Worm (Caenorhabditis elegans) whole organism, late embryonic: ENCODE measurements around the gene Y41E3.6.

Experiments used
- C08G9.2 ChIP-seq: sonication (generic microtip); optimal IDR thresholded peaks from 2 replicates; lab custom pipeline; 2016; ENCODE audit warnings: mild to moderate bottlenecking, missing genetic modification characterization, moderate library complexity, missing compliant biosample characterization
- C38D4.7 ChIP-seq: fragments of 200-800 bp; sonication (Bioruptor generic); optimal IDR thresholded peaks from 2 replicates; lab custom pipeline; 2018; ENCODE audit warnings: mild to moderate bottlenecking, missing genetic modification characterization, moderate library complexity, missing compliant biosample characterization
- Y22D7AL.16 ChIP-seq: sonication (generic microtip); optimal IDR thresholded peaks from 2 replicates; lab custom pipeline; 2016; ENCODE audit warnings: missing genetic modification characterization, missing compliant biosample characterization
- ceh-19 ChIP-seq: fragments of 200-800 bp; sonication (Bioruptor generic); optimal IDR thresholded peaks from 2 replicates; lab custom pipeline; 2018; ENCODE audit warnings: mild to moderate bottlenecking, missing genetic modification characterization, missing compliant biosample characterization
- ceh-24 ChIP-seq: sonication (generic microtip); optimal IDR thresholded peaks from 2 replicates; lab custom pipeline; 2016; ENCODE audit warnings: mild to moderate bottlenecking, missing genetic modification characterization, missing compliant biosample characterization
- ceh-31 ChIP-seq: sonication (generic microtip); optimal IDR thresholded peaks from 2 replicates; lab custom pipeline; 2016; ENCODE audit warnings: missing genetic modification characterization, missing compliant biosample characterization
- ceh-34 ChIP-seq: sonication (generic microtip); optimal IDR thresholded peaks from 2 replicates; lab custom pipeline; 2016; ENCODE audit warnings: mild to moderate bottlenecking, missing genetic modification characterization, missing compliant biosample characterization
- ceh-48 ChIP-seq: sonication (generic microtip); optimal IDR thresholded peaks from 2 replicates; lab custom pipeline; 2016; ENCODE audit warnings: missing genetic modification characterization, inconsistent platforms, missing compliant biosample characterization
- ceh-6 ChIP-seq: fragments of 200-800 bp; sonication (Bioruptor generic); optimal IDR thresholded peaks from 2 replicates; lab custom pipeline; 2018; ENCODE audit warnings: mild to moderate bottlenecking, missing genetic modification characterization, missing compliant biosample characterization
- dmd-4 ChIP-seq: sonication (generic microtip); optimal IDR thresholded peaks from 2 replicates; lab custom pipeline; 2016; ENCODE audit warnings: borderline replicate concordance, missing genetic modification characterization, missing compliant biosample characterization
- dve-1 ChIP-seq: sonication (generic microtip); optimal IDR thresholded peaks from 2 replicates; lab custom pipeline; 2017; ENCODE audit warnings: antibody characterized with exemption, mild to moderate bottlenecking, missing genetic modification characterization, missing compliant biosample characterization
- elt-2 ChIP-seq: sonication (generic microtip); optimal IDR thresholded peaks from 2 replicates; lab custom pipeline; 2016; ENCODE audit warnings: missing genetic modification reagents, missing genetic modification characterization, missing compliant biosample characterization
- ets-4 ChIP-seq: sonication (generic microtip); optimal IDR thresholded peaks from 2 replicates; lab custom pipeline; 2016; ENCODE audit warnings: missing genetic modification characterization, missing compliant biosample characterization
- fax-1 ChIP-seq: sonication (generic microtip); optimal IDR thresholded peaks from 2 replicates; lab custom pipeline; 2016; ENCODE audit warnings: missing genotype, missing genetic modification characterization, missing compliant biosample characterization
- fkh-10 ChIP-seq: fragments of 150-350 bp; optimal IDR thresholded peaks from 2 replicates; lab custom pipeline; 2014; ENCODE audit warnings: missing biosample characterization, missing genetic modification reagents, missing genetic modification characterization
- fkh-6 ChIP-seq: sonication (generic microtip); optimal IDR thresholded peaks from 2 replicates; lab custom pipeline; 2016; ENCODE audit warnings: missing genetic modification characterization, missing compliant biosample characterization
- hlh-13 ChIP-seq: fragments of 200-800 bp; sonication (Bioruptor generic); optimal IDR thresholded peaks from 2 replicates; lab custom pipeline; 2018; ENCODE audit warnings: mild to moderate bottlenecking, missing genetic modification characterization, missing compliant biosample characterization
- hlh-30 ChIP-seq: sonication (generic microtip); optimal IDR thresholded peaks from 2 replicates; lab custom pipeline; 2017; ENCODE audit warnings: antibody characterized with exemption, missing genetic modification characterization, missing compliant biosample characterization; ENCODE audit not compliant: insufficient read depth
- lim-6 ChIP-seq: sonication (generic microtip); optimal IDR thresholded peaks from 2 replicates; lab custom pipeline; 2016; ENCODE audit warnings: missing genetic modification characterization, missing compliant biosample characterization
- madf-2 ChIP-seq: sonication (generic microtip); optimal IDR thresholded peaks from 2 replicates; lab custom pipeline; 2017; ENCODE audit warnings: missing genetic modification characterization, missing compliant biosample characterization
- mec-3 ChIP-seq: sonication (generic microtip); optimal IDR thresholded peaks from 2 replicates; lab custom pipeline; 2016; ENCODE audit warnings: borderline replicate concordance, missing genetic modification characterization, missing compliant biosample characterization
- pax-1 ChIP-seq: fragments of 150-350 bp; optimal IDR thresholded peaks from 2 replicates; lab custom pipeline; 2014; ENCODE audit warnings: missing biosample characterization, missing genetic modification characterization
- pha-2 ChIP-seq: sonication (generic microtip); optimal IDR thresholded peaks from 2 replicates; lab custom pipeline; 2017; ENCODE audit warnings: mild to moderate bottlenecking, missing genetic modification characterization, missing compliant biosample characterization
- pqm-1 ChIP-seq: sonication (generic microtip); optimal IDR thresholded peaks from 2 replicates; lab custom pipeline; 2016; ENCODE audit warnings: missing genetic modification characterization, missing compliant biosample characterization
- ref-2 ChIP-seq: sonication (generic microtip); optimal IDR thresholded peaks from 2 replicates; lab custom pipeline; 2016; ENCODE audit warnings: missing genetic modification characterization, missing compliant biosample characterization
- rnt-1 ChIP-seq: sonication (generic microtip); optimal IDR thresholded peaks from 2 replicates; lab custom pipeline; 2016; ENCODE audit warnings: missing genetic modification characterization, missing compliant biosample characterization
- sox-2 ChIP-seq: fragments of 200-800 bp; sonication (Bioruptor generic); IDR thresholded peaks from 2 replicates; pipeline ENCODE4 v1.3.6; 2022; ENCODE audit warnings: missing genetic modification reagents, missing genetic modification characterization, missing compliant biosample characterization
- syd-9 ChIP-seq: sonication (generic microtip); optimal IDR thresholded peaks from 2 replicates; lab custom pipeline; 2016; ENCODE audit warnings: mild to moderate bottlenecking, missing genetic modification characterization, moderate library complexity, missing compliant biosample characterization
- tbx-7 ChIP-seq: sonication (generic microtip); optimal IDR thresholded peaks from 2 replicates; lab custom pipeline; 2016; ENCODE audit warnings: missing genotype, missing genetic modification characterization, missing compliant biosample characterization
- unc-55 ChIP-seq: sonication (generic microtip); optimal IDR thresholded peaks from 2 replicates; lab custom pipeline; 2017; ENCODE audit warnings: missing biosample characterization, missing genetic modification reagents, missing genetic modification characterization
- unc-86 ChIP-seq: sonication (generic microtip); optimal IDR thresholded peaks from 2 replicates; lab custom pipeline; 2016; ENCODE audit warnings: missing genetic modification characterization, missing compliant biosample characterization
- zip-5 ChIP-seq: sonication (generic microtip); optimal IDR thresholded peaks from 2 replicates; lab custom pipeline; 2016; ENCODE audit warnings: missing genetic modification characterization, missing compliant biosample characterization

Gene Y41E3.6

ce11 chrIV:15011169-15011568 lies 4.6 kb downstream of the Y41E3.6 start:
- no peak for TF ChIP-seq unc-86 (tag; lab: Kevin White, UChicago)
- TF ChIP-seq C38D4.7 (GFP tag; lab: Kevin White, UChicago) = no peak
- no peak for TF ChIP-seq fax-1 (tag; lab: Kevin White, UChicago)
- no peak for TF ChIP-seq lim-6 (tag; lab: Kevin White, UChicago)
- TF ChIP-seq ceh-34 = no peak
- TF ChIP-seq pqm-1 = no peak
- TF ChIP-seq syd-9 = no peak
- no peak for TF ChIP-seq zip-5 (tag; lab: Kevin White, UChicago)
- TF ChIP-seq pha-2 (tag; lab: Kevin White, UChicago) = no peak
- no peak for TF ChIP-seq ceh-31 (tag; lab: Kevin White, UChicago)
- TF ChIP-seq Y22D7AL.16 (tag; lab: Kevin White, UChicago) = no peak
- no peak for TF ChIP-seq dmd-4 (tag; lab: Kevin White, UChicago)

ce11 chrIV:15012154-15012892 lies 5.7 kb downstream of the Y41E3.6 start:
- TF ChIP-seq Y22D7AL.16 (tag; lab: Kevin White, UChicago) (no peak), lim-6 (tag; lab: Kevin White, UChicago) (no peak), ceh-48 (tag; lab: Kevin White, UChicago) (no peak), tbx-7 (tag; lab: Kevin White, UChicago) (no peak), madf-2 (tag; lab: Kevin White, UChicago) (no peak)

- no peak for TF ChIP-seq hlh-30
- TF ChIP-seq pqm-1 = no peak
- TF ChIP-seq unc-55 (GFP tag; lab: Kevin White, UChicago) = no peak
- no peak for TF ChIP-seq hlh-13 (GFP tag; lab: Kevin White, UChicago)
- TF ChIP-seq dve-1 (tag; lab: Kevin White, UChicago) = no peak
- no peak for TF ChIP-seq sox-2 (GFP tag; lab: Robert Waterston, UW)
- no peak for TF ChIP-seq ceh-19 (GFP tag; lab: Kevin White, UChicago)
- TF ChIP-seq, all 69 proteins: peak for 0
Measured at ce11 chrIV:15013083-15013482, 6.5 kb downstream of the Y41E3.6 start, which contains the start of gene qars-1. Gene qars-1 (minus strand): TSS chrIV:15013183.

- TF ChIP-seq zip-5 (tag; lab: Kevin White, UChicago) (no peak), ets-4 (tag; lab: Kevin White, UChicago) (no peak), C08G9.2 (tag; lab: Kevin White, UChicago) (no peak), lim-6 (tag; lab: Kevin White, UChicago) (no peak), pax-1 (tag; lab: Kevin White, UChicago) (no peak), ceh-6 (GFP tag; lab: Kevin White, UChicago) (no peak), dve-1 (tag; lab: Kevin White, UChicago) (no peak), C38D4.7 (GFP tag; lab: Kevin White, UChicago) (no peak), unc-86 (tag; lab: Kevin White, UChicago) (no peak), mec-3 (tag; lab: Kevin White, UChicago) (no peak), hlh-13 (GFP tag; lab: Kevin White, UChicago) (no peak), ceh-24 (tag; lab: Kevin White, UChicago) (no peak), fkh-6 (tag; lab: Kevin White, UChicago) (no peak), fkh-10 (GFP tag; lab: Kevin White, UChicago) (no peak), madf-2 (tag; lab: Kevin White, UChicago) (no peak), elt-2 (tag; lab: Kevin White, UChicago) (no peak), ref-2 (tag; lab: Kevin White, UChicago) (no peak), rnt-1 (tag; lab: Kevin White, UChicago) (no peak)
- TF ChIP-seq, all 69 proteins: peak for 0
Measured at ce11 chrIV:15013517-15014085, 7.0 kb downstream of the Y41E3.6 start, which contains the start of gene Y41E3.7. Gene Y41E3.7 (plus strand): TSS chrIV:15014035.
